Worm (Caenorhabditis elegans) whole organism, midembryonic: ENCODE results near the gene nuo-3.

Source experiments
- T22C8.4 ChIP-seq: fragments of 200-800 bp; sonication (Bioruptor generic); IDR thresholded peaks from 2 replicates; pipeline ENCODE4 v1.3.6; 2022; ENCODE audit warnings: missing genetic modification characterization, missing compliant biosample characterization
- cog-1 ChIP-seq: sonication (generic microtip); optimal IDR thresholded peaks from 2 replicates; lab custom pipeline; 2016; ENCODE audit warnings: missing genetic modification characterization, missing compliant biosample characterization
- flt-1 ChIP-seq: fragments of 200-800 bp; sonication (Bioruptor generic); IDR thresholded peaks from 2 replicates; pipeline ENCODE4 v1.3.6; 2022; ENCODE audit warnings: missing genetic modification characterization, missing compliant biosample characterization
- med-1 ChIP-seq: sonication (generic microtip); optimal IDR thresholded peaks from 2 replicates; lab custom pipeline; 2017; ENCODE audit warnings: missing genetic modification characterization, mild to moderate bottlenecking, missing compliant biosample characterization, antibody characterized with exemption, missing genetic modification reagents; ENCODE audit not compliant: insufficient read depth
- ztf-23 ChIP-seq: fragments of 200-800 bp; sonication (Bioruptor generic); IDR thresholded peaks from 2 replicates; pipeline ENCODE4 v1.3.6; 2022; ENCODE audit warnings: missing genetic modification reagents, missing genetic modification characterization, missing compliant biosample characterization

DNA sequence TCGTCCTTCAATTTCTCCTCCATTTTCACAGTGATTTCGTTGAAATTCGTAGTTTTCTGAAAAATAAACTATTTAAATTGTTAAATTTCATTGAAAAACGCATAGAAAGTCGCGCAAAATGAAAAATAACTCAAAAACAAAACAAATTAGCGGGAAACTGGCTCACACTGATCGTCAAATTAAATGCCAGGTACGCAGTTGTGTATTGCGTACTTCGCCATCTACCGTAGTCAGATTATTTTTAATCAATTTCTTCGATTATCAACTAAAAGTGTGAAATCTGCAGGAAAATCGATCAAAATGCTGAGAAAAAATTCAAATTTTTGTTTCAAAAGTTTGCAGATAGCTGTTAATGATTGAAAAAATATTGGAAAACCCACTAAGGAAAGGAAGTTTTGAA is 42.4 kb downstream of the nuo-3 start, which contains the start of gene Y57G11C.499:
- no peak for TF ChIP-seq cog-1 (tag; lab: Kevin White, UChicago)
- TF ChIP-seq med-1 = no peak
- no peak for TF ChIP-seq flt-1 (GFP tag; lab: Robert Waterston, UW)
- no peak for TF ChIP-seq ztf-23
- TF ChIP-seq T22C8.4 (GFP tag; lab: Robert Waterston, UW) = no peak
